Worm (Caenorhabditis elegans): Measurements from ENCODE around the gene R102.1.

ce11 chrIV:10701866-10702458, 16.1 kb downstream of the R102.1 start:
- TF ChIP-seq nhr-237 (tag; optimal IDR thresholded peaks at IDR 0.05): no peak
- no peak for TF ChIP-seq snpc-4 (tag; optimal IDR thresholded peaks at IDR 0.05)
- no peak for TF ChIP-seq lsy-2 (tag; optimal IDR thresholded peaks at IDR 0.05)
- TF ChIP-seq zip-2 (tag; optimal IDR thresholded peaks at IDR 0.05): no peak

Measured in whole organism, L4 larva.